Fruit fly (Drosophila melanogaster) whole organism, prepupa: ENCODE measurements around the gene mia.

Experiments used
- Blimp-1 ChIP-seq: fragments of 200-800 bp; sonication (Bioruptor generic); optimal IDR thresholded peaks from 3 replicates; lab custom pipeline; 2017; ENCODE audit warnings: missing biosample characterization, missing genetic modification characterization, mild to moderate bottlenecking, moderate library complexity, missing genetic modification reagents
- CG10631 ChIP-seq: fragments of 200-800 bp; sonication (Bioruptor generic); optimal IDR thresholded peaks from 2 replicates; lab custom pipeline; 2016; ENCODE audit warnings: missing biosample characterization, missing genetic modification characterization
- CG10669 ChIP-seq: fragments of 200-800 bp; sonication (Bioruptor generic); optimal IDR thresholded peaks from 3 replicates; lab custom pipeline; 2018; ENCODE audit warnings: missing biosample characterization, mild to moderate bottlenecking, missing genetic modification characterization, moderate library complexity
- CG11294 ChIP-seq: fragments of 200-800 bp; sonication (Bioruptor generic); IDR thresholded peaks from 2 replicates; pipeline ENCODE4 v1.3.6; 2022; ENCODE audit warnings: missing biosample characterization, missing genetic modification characterization
- CG15336 ChIP-seq: fragments of 200-800 bp; sonication (Bioruptor generic); IDR thresholded peaks from 2 replicates; pipeline ENCODE4 v1.3.6; 2022; ENCODE audit warnings: missing biosample characterization, missing genetic modification characterization
- CG1621 ChIP-seq: fragments of 200-800 bp; sonication (Bioruptor generic); optimal IDR thresholded peaks from 3 replicates; lab custom pipeline; 2018; ENCODE audit warnings: missing biosample characterization, mild to moderate bottlenecking, missing genetic modification characterization
- CG3919 ChIP-seq: fragments of 200-800 bp; sonication (Bioruptor generic); optimal IDR thresholded peaks from 3 replicates; lab custom pipeline; 2016; ENCODE audit warnings: missing biosample characterization, missing genetic modification characterization
- CG4318 ChIP-seq: fragments of 200-800 bp; sonication (Bioruptor generic); optimal IDR thresholded peaks from 3 replicates; lab custom pipeline; 2017; ENCODE audit warnings: missing biosample characterization, mild to moderate bottlenecking, missing genetic modification characterization
- CG6163 ChIP-seq: fragments of 200-800 bp; sonication (Bioruptor generic); IDR thresholded peaks from 3 replicates; pipeline ENCODE4 v1.3.6; 2022; ENCODE audit warnings: missing biosample characterization, missing genetic modification characterization
- CG6276 ChIP-seq: fragments of 200-800 bp; sonication (Bioruptor generic); optimal IDR thresholded peaks from 2 replicates; lab custom pipeline; 2017; ENCODE audit warnings: missing biosample characterization, mild to moderate bottlenecking, missing genetic modification characterization
- CG6792 ChIP-seq: fragments of 200-800 bp; sonication (Bioruptor generic); optimal IDR thresholded peaks from 3 replicates; lab custom pipeline; 2016; ENCODE audit warnings: missing biosample characterization, missing genetic modification characterization
- CG6808 ChIP-seq: fragments of 200-800 bp; sonication (Bioruptor generic); optimal IDR thresholded peaks from 3 replicates; lab custom pipeline; 2017; ENCODE audit warnings: missing biosample characterization, missing genetic modification characterization, mild to moderate bottlenecking, moderate library complexity, missing genetic modification reagents
- CG6854 ChIP-seq: fragments of 200-800 bp; sonication (Bioruptor generic); optimal IDR thresholded peaks from 2 replicates; lab custom pipeline; 2017; ENCODE audit warnings: missing biosample characterization, mild to moderate bottlenecking, missing genetic modification characterization
- CG7368 ChIP-seq: fragments of 200-800 bp; sonication (Bioruptor generic); optimal IDR thresholded peaks from 3 replicates; lab custom pipeline; 2016; ENCODE audit warnings: missing biosample characterization, missing genetic modification characterization
- CG8632 ChIP-seq: fragments of 200-800 bp; sonication (Bioruptor generic); optimal IDR thresholded peaks from 3 replicates; lab custom pipeline; 2016; ENCODE audit warnings: missing biosample characterization, missing genetic modification characterization
- Eip75B ChIP-seq: fragments of 200-800 bp; sonication (Bioruptor generic); optimal IDR thresholded peaks from 3 replicates; lab custom pipeline; 2016; ENCODE audit warnings: missing biosample characterization, missing genetic modification characterization
- Eip78C ChIP-seq: fragments of 200-800 bp; sonication (Bioruptor generic); peaks from one replicate; lab custom pipeline; 2016; ENCODE audit warnings: missing biosample characterization, missing genetic modification characterization
- Ets21C ChIP-seq: fragments of 200-800 bp; sonication (Bioruptor generic); optimal IDR thresholded peaks from 3 replicates; lab custom pipeline; 2016; ENCODE audit warnings: missing biosample characterization, missing genetic modification characterization
- Hr38 ChIP-seq: sonication (Bioruptor generic); optimal IDR thresholded peaks from 2 replicates; lab custom pipeline; 2016; ENCODE audit warnings: missing biosample characterization, missing genetic modification characterization
- Hr39 ChIP-seq: fragments of 200-800 bp; sonication (Bioruptor generic); optimal IDR thresholded peaks from 2 replicates; lab custom pipeline; 2016; ENCODE audit warnings: missing biosample characterization, missing genetic modification characterization
- Hr4 ChIP-seq: fragments of 200-800 bp; sonication (Bioruptor generic); optimal IDR thresholded peaks from 3 replicates; lab custom pipeline; 2016; ENCODE audit warnings: missing biosample characterization, missing genetic modification characterization
- Lpt ChIP-seq: fragments of 200-800 bp; sonication (Bioruptor generic); optimal IDR thresholded peaks from 3 replicates; lab custom pipeline; 2016; ENCODE audit warnings: missing biosample characterization, missing genetic modification characterization
- Met ChIP-seq: fragments of 200-800 bp; sonication (Bioruptor generic); optimal IDR thresholded peaks from 3 replicates; lab custom pipeline; 2016; ENCODE audit warnings: missing biosample characterization, missing genetic modification characterization
- OdsH ChIP-seq: fragments of 200-800 bp; sonication (Bioruptor generic); optimal IDR thresholded peaks from 3 replicates; lab custom pipeline; 2016; ENCODE audit warnings: missing biosample characterization, missing genetic modification characterization
- Smox ChIP-seq: fragments of 200-800 bp; sonication (Bioruptor generic); optimal IDR thresholded peaks from 3 replicates; lab custom pipeline; 2016; ENCODE audit warnings: missing biosample characterization, missing genetic modification characterization
- Sox102F ChIP-seq: fragments of 200-800 bp; sonication (Bioruptor generic); optimal IDR thresholded peaks from 2 replicates; lab custom pipeline; 2016; ENCODE audit warnings: missing biosample characterization, mild to moderate bottlenecking, missing genetic modification characterization
- Sox15 ChIP-seq: fragments of 200-800 bp; sonication (Bioruptor generic); optimal IDR thresholded peaks from 3 replicates; lab custom pipeline; 2016; ENCODE audit warnings: missing biosample characterization, missing genetic modification characterization
- achi ChIP-seq: fragments of 200-800 bp; sonication (Bioruptor generic); optimal IDR thresholded peaks from 3 replicates; lab custom pipeline; 2016; ENCODE audit warnings: missing biosample characterization, missing genetic modification characterization
- acj6 ChIP-seq: fragments of 200-800 bp; sonication (Bioruptor generic); optimal IDR thresholded peaks from 3 replicates; lab custom pipeline; 2016; ENCODE audit warnings: missing biosample characterization, missing genetic modification characterization
- cyc ChIP-seq: fragments of 200-800 bp; sonication (Bioruptor generic); optimal IDR thresholded peaks from 3 replicates; lab custom pipeline; 2016; ENCODE audit warnings: missing biosample characterization, missing genetic modification characterization
- dsx ChIP-seq: fragments of 200-800 bp; optimal IDR thresholded peaks from 3 replicates; lab custom pipeline; 2019; ENCODE audit warnings: missing biosample characterization, mild to moderate bottlenecking, missing genetic modification characterization, moderate library complexity; ENCODE audit not compliant: poor library complexity, severe bottlenecking
- esn ChIP-seq: fragments of 200-800 bp; sonication (Bioruptor generic); optimal IDR thresholded peaks from 2 replicates; lab custom pipeline; 2016; ENCODE audit warnings: missing biosample characterization, mild to moderate bottlenecking, missing genetic modification characterization, moderate library complexity
- fd59A ChIP-seq: fragments of 200-800 bp; sonication (Bioruptor generic); optimal IDR thresholded peaks from 2 replicates; lab custom pipeline; 2017; ENCODE audit warnings: missing biosample characterization, mild to moderate bottlenecking, missing genetic modification characterization, missing genetic modification reagents
- fd85E ChIP-seq: fragments of 200-800 bp; sonication (Bioruptor generic); optimal IDR thresholded peaks from 3 replicates; lab custom pipeline; 2016; ENCODE audit warnings: missing biosample characterization, missing genetic modification characterization
- fkh ChIP-seq: fragments of 200-800 bp; sonication (Bioruptor generic); optimal IDR thresholded peaks from 3 replicates; lab custom pipeline; 2017; ENCODE audit warnings: missing biosample characterization, mild to moderate bottlenecking, missing genetic modification characterization, moderate library complexity
- lz ChIP-seq: fragments of 200-800 bp; sonication (Bioruptor generic); optimal IDR thresholded peaks from 3 replicates; lab custom pipeline; 2016; ENCODE audit warnings: missing biosample characterization, missing genetic modification characterization
- net ChIP-seq: fragments of 200-800 bp; sonication (Bioruptor generic); optimal IDR thresholded peaks from 3 replicates; lab custom pipeline; 2016; ENCODE audit warnings: missing biosample characterization, missing genetic modification characterization
- pdm3 ChIP-seq: fragments of 200-800 bp; sonication (Bioruptor generic); optimal IDR thresholded peaks from 3 replicates; lab custom pipeline; 2016; ENCODE audit warnings: missing biosample characterization, missing genetic modification characterization
- salr ChIP-seq, 2 experiments: fragments of 200-800 bp; sonication (Bioruptor generic); optimal IDR thresholded peaks; 3 replicates each; lab custom pipeline; 2016 to 2018; ENCODE audit warnings: missing biosample characterization in 2 of 2, missing genetic modification characterization in 2 of 2, mild to moderate bottlenecking in 1 of 2
- spab ChIP-seq: fragments of 200-800 bp; sonication (Bioruptor generic); optimal IDR thresholded peaks from 2 replicates; lab custom pipeline; 2017; ENCODE audit warnings: missing biosample characterization, mild to moderate bottlenecking, missing genetic modification characterization, missing genetic modification reagents
- ss ChIP-seq, 2 experiments: fragments of 200-800 bp; sonication (Bioruptor generic); optimal IDR thresholded peaks; 2 replicates in 1 of 2; 3 replicates in 1 of 2; lab custom pipeline; 2017 to 2018; ENCODE audit warnings: mild to moderate bottlenecking in 2 of 2, missing biosample characterization in 2 of 2, missing genetic modification characterization in 2 of 2, moderate library complexity in 1 of 2
- svp ChIP-seq: fragments of 200-800 bp; sonication (Bioruptor generic); peaks from one replicate; lab custom pipeline; 2016; ENCODE audit warnings: missing biosample characterization, missing genetic modification characterization
- topi ChIP-seq: fragments of 200-800 bp; sonication (Bioruptor generic); optimal IDR thresholded peaks from 3 replicates; lab custom pipeline; 2016; ENCODE audit warnings: missing biosample characterization, missing genetic modification characterization

The mia gene

DNA sequence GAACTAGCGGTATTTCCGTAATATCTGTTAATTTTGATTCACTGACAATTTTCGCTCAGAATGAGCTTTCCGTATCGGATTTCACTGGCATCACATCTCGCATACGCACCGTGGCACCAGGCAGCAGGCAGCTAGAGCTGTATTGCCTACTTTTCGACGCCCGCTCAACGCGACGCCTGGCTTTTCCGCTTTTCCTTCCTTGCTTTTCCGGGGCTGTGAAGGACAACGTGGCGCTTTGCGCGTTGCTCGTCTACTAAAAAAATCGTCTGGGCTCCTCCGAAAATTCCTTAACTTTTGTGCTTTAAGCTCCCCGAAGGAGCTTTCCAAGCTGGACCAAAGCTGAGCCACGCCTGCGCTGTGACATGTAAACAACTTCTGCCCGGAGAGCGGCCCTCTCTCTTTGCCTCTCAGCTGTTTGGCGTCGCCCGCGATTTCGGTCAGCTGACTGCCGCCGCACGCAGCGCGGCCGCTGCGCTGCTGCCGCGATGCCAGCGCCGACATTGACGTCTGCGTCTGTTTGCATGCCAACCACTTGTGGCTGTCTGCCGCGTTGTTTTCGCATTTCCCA lies 27.8 kb downstream of the mia start, which contains the start of the genes CG43845 and Nmdar1:
TSS of gene CG43845 (minus strand) at position 51 of the 568 bp plus-strand sequence.
TSS of gene Nmdar1 (minus strand) at position 259 of the 568 bp plus-strand sequence.
- no peak for TF ChIP-seq Met (GFP tag; lab: Kevin White, UChicago)
- TF ChIP-seq net (GFP tag; lab: Kevin White, UChicago), result no peak
- no peak for TF ChIP-seq lz (GFP tag; lab: Kevin White, UChicago)
- TF ChIP-seq fd85E (GFP tag; lab: Kevin White, UChicago), result no peak
- no peak for TF ChIP-seq achi (GFP tag; lab: Kevin White, UChicago)
- no peak for TF ChIP-seq cyc (GFP tag; lab: Kevin White, UChicago)
- TF ChIP-seq Eip78C (GFP tag; lab: Kevin White, UChicago), result no peak
- no peak for TF ChIP-seq dsx
- no peak for TF ChIP-seq CG11294 (GFP tag; lab: Robert Waterston, UW)

DNA sequence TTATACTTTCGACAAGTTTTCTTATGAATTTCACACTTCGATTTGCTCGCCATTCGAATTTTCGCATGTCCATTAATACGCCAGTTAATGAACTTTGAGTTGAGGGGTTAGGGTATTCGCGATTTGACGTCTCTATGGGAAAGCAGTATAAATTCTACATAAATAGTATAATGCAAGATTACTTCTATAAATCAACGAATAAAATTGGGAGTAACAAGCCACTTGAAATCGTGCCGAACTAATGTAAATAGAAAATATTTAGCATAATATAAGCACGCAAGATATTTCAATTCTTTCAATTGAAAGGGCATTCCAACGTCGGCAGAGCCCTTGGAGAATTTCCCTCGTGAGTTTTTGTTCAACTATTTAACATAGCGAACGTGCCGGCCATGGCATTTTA lies 30.4 kb downstream of the mia start:
- TF ChIP-seq Eip78C (GFP tag; lab: Kevin White, UChicago) (peak; percentile 52), CG10631 (GFP tag; lab: Kevin White, UChicago) (no peak), Hr4 (GFP tag; lab: Kevin White, UChicago) (peak; percentile 31)

DNA sequence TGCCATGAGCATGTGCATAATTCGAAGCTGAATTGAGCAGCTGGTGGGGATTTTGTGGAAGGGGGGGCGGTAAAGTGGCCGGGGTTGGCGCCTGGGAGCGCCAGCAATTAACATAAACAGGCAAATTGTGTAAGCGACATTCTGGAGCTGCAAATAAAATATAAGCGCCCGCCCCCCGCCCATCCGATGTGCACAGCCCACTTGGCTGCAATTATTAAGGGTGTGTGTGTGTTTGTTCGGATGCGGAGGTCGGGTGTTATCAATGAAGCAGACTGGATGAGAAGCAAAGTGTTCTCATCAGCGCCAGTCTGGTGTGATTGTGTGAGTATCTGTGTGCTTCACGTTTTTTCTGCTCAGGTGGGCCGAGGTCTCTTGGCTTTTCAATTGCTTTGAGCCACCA lies 31.2 kb downstream of the mia start:
- TF ChIP-seq fd59A (GFP tag; lab: Kevin White, UChicago) (no peak), CG6163 (GFP tag; lab: Robert Waterston, UW) (0 out of 3 replicates have a peak, but pooled peaks have one; percentile 22), svp (peak; percentile 98)

DNA sequence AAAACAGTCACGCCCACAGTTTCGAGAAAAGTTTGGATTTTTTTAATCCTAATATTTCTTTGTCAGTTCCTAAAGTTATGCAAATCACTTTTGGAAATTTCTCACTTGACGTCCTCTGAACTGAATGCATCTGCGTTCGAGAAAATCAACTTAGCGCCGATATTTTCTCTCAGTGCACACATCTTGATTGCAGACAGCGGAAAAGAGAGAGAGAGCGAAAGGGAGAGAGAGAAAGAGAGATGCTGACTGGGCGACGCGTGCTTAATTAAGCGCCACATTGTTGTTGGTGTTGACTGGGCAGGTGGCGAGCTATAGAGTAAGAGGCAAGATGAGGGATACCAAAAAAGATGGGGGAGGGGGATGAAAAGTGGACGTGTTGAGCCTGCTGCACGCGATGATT lies 32.3 kb downstream of the mia start:
- TF ChIP-seq CG10631 (GFP tag; lab: Kevin White, UChicago) (peak; percentile 68), fkh (GFP tag; lab: Kevin White, UChicago) (no peak), Smox (GFP tag; lab: Kevin White, UChicago) (peak; percentile 53), CG8632 (GFP tag; lab: Kevin White, UChicago) (peak; percentile 65), achi (GFP tag; lab: Kevin White, UChicago) (peak; percentile 65), CG6163 (GFP tag; lab: Robert Waterston, UW) (peak; percentile 80), net (GFP tag; lab: Kevin White, UChicago) (peak; percentile 73), esn (GFP tag; lab: Kevin White, UChicago) (peak; percentile 72), Hr39 (GFP tag; lab: Kevin White, UChicago) (peak; percentile 70), CG6854 (GFP tag; lab: Kevin White, UChicago) (no peak), OdsH (peak; percentile 67), Sox15 (peak; percentile 52), CG1621 (tag; lab: Kevin White, UChicago) (peak; percentile 41), Sox102F (GFP tag; lab: Kevin White, UChicago) (peak; percentile 80), CG4318 (GFP tag; lab: Kevin White, UChicago) (peak; percentile 40), Hr4 (GFP tag; lab: Kevin White, UChicago) (peak; percentile 71), CG6276 (GFP tag; lab: Kevin White, UChicago) (peak; percentile 62), salr (GFP tag; optimal IDR thresholded peaks at IDR 0.05; lab: Kevin White, UChicago) (peak; percentile 27 to 47), ss (GFP tag; optimal IDR thresholded peaks at IDR 0.05; lab: Kevin White, UChicago) (peak; percentile 40 to 93), CG15336 (GFP tag; lab: Robert Waterston, UW) (peak; percentile 76), lz (GFP tag; lab: Kevin White, UChicago) (peak; percentile 69), Hr38 (no peak), Lpt (GFP tag; lab: Kevin White, UChicago) (no peak), spab (GFP tag; lab: Kevin White, UChicago) (peak; percentile 49), acj6 (GFP tag; lab: Kevin White, UChicago) (peak; percentile 63), CG11294 (GFP tag; lab: Robert Waterston, UW) (peak; percentile 22; the same call in 1 of the 2 replicates), Eip75B (GFP tag; lab: Kevin White, UChicago) (peak; percentile 66), pdm3 (peak; percentile 74), CG10669 (GFP tag; lab: Kevin White, UChicago) (peak; percentile 74), topi (GFP tag; lab: Kevin White, UChicago) (peak; percentile 61), fd59A (GFP tag; lab: Kevin White, UChicago) (peak; percentile 63), CG6792 (GFP tag; lab: Kevin White, UChicago) (peak; percentile 60), CG3919 (GFP tag; lab: Kevin White, UChicago) (peak; percentile 80), Ets21C (GFP tag; lab: Kevin White, UChicago) (peak; percentile 32), svp (peak; percentile 91), CG6808 (GFP tag; lab: Kevin White, UChicago) (peak; percentile 65), dsx (peak; percentile 90), Blimp-1 (no peak), CG7368 (GFP tag; lab: Kevin White, UChicago) (peak; percentile 41)
